Fruit fly (Drosophila melanogaster) whole organism, embryonic: ENCODE results near the gene Mal-B1.

ENCODE experiments used
- Asciz ChIP-seq: fragments of 200-800 bp; sonication (Bioruptor generic); optimal IDR thresholded peaks from 2 replicates; lab custom pipeline; 2017; ENCODE audit warnings: missing biosample characterization, mild to moderate bottlenecking, missing genetic modification characterization, missing genetic modification reagents
- CG10267 ChIP-seq: fragments of 200-800 bp; sonication (Bioruptor generic); optimal IDR thresholded peaks from 2 replicates; lab custom pipeline; 2018; ENCODE audit warnings: missing biosample characterization, mild to moderate bottlenecking, missing genetic modification characterization, moderate library complexity
- CG11093 ChIP-seq: fragments of 200-800 bp; sonication (Bioruptor generic); IDR thresholded peaks from 3 replicates; pipeline ENCODE4 v1.3.6; 2022; ENCODE audit warnings: missing biosample characterization, missing genetic modification characterization
- CG13775 ChIP-seq: fragments of 200-800 bp; sonication (Bioruptor generic); optimal IDR thresholded peaks from 3 replicates; lab custom pipeline; 2017; ENCODE audit warnings: missing biosample characterization, mild to moderate bottlenecking, missing genetic modification characterization
- CG14014 ChIP-seq: fragments of 200-800 bp; sonication (Bioruptor generic); IDR thresholded peaks from 2 replicates; pipeline ENCODE4 v1.3.6; 2022; ENCODE audit warnings: missing biosample characterization, missing genetic modification characterization
- CG14965 ChIP-seq: fragments of 200-800 bp; sonication (Bioruptor generic); optimal IDR thresholded peaks from 2 replicates; lab custom pipeline; 2016; ENCODE audit warnings: missing biosample characterization, missing genetic modification characterization, borderline replicate concordance
- CG15011 ChIP-seq: fragments of 200-800 bp; sonication (Bioruptor generic); optimal IDR thresholded peaks from 3 replicates; lab custom pipeline; 2018; ENCODE audit warnings: missing biosample characterization, mild to moderate bottlenecking, missing genetic modification characterization
- CG15601 ChIP-seq: fragments of 200-800 bp; sonication (Bioruptor generic); optimal IDR thresholded peaks from 3 replicates; lab custom pipeline; 2019; ENCODE audit warnings: missing biosample characterization, mild to moderate bottlenecking, missing genetic modification characterization, moderate library complexity
- CG15696 ChIP-seq: fragments of 200-800 bp; sonication (Bioruptor generic); optimal IDR thresholded peaks from 2 replicates; lab custom pipeline; 2019; ENCODE audit warnings: missing biosample characterization, mild to moderate bottlenecking, missing genetic modification characterization, moderate library complexity
- CG18599 ChIP-seq: fragments of 200-800 bp; sonication (Bioruptor generic); optimal IDR thresholded peaks from 3 replicates; lab custom pipeline; 2017; ENCODE audit warnings: missing biosample characterization, missing genetic modification characterization, mild to moderate bottlenecking, moderate library complexity, missing genetic modification reagents
- CG2889 ChIP-seq: fragments of 200-800 bp; sonication (Bioruptor generic); IDR thresholded peaks from 3 replicates; pipeline ENCODE4 v1.3.6; 2022; ENCODE audit warnings: missing biosample characterization, missing genetic modification characterization
- CG30403 ChIP-seq: fragments of 200-800 bp; sonication (Bioruptor generic); optimal IDR thresholded peaks from 3 replicates; lab custom pipeline; 2016; ENCODE audit warnings: missing biosample characterization, missing genetic modification characterization
- CG3065 ChIP-seq: fragments of 200-800 bp; sonication (Bioruptor generic); optimal IDR thresholded peaks from 2 replicates; lab custom pipeline; 2016; ENCODE audit warnings: missing biosample characterization, missing genetic modification characterization
- CG34224 ChIP-seq: fragments of 200-800 bp; sonication (Bioruptor generic); IDR thresholded peaks from 3 replicates; pipeline ENCODE4 v1.3.6; 2022; ENCODE audit warnings: missing biosample characterization, missing genetic modification characterization; ENCODE audit not compliant: partially characterized antibody
- CG4360 ChIP-seq: fragments of 200-800 bp; sonication (Bioruptor generic); IDR thresholded peaks from 2 replicates; pipeline ENCODE4 v1.3.6; 2022; ENCODE audit warnings: missing biosample characterization, missing genetic modification characterization
- CG4404 ChIP-seq: fragments of 200-800 bp; sonication (Bioruptor generic); IDR thresholded peaks from 2 replicates; pipeline ENCODE4 v1.3.6; 2022; ENCODE audit warnings: missing biosample characterization, missing genetic modification characterization
- CG4820 ChIP-seq: fragments of 200-800 bp; sonication (Bioruptor generic); optimal IDR thresholded peaks from 3 replicates; lab custom pipeline; 2016; ENCODE audit warnings: missing biosample characterization, missing genetic modification characterization
- CG6689 ChIP-seq: fragments of 200-800 bp; sonication (Bioruptor generic); IDR thresholded peaks from 2 replicates; pipeline ENCODE4 v1.3.6; 2022; ENCODE audit warnings: missing biosample characterization, missing genetic modification characterization
- CG8924 ChIP-seq: fragments of 200-800 bp; optimal IDR thresholded peaks from 3 replicates; lab custom pipeline; 2019; ENCODE audit warnings: missing biosample characterization, mild to moderate bottlenecking, missing genetic modification characterization, moderate library complexity
- CG9932 ChIP-seq: fragments of 200-800 bp; sonication (Bioruptor generic); IDR thresholded peaks from 2 replicates; pipeline ENCODE4 v1.3.6; 2022; ENCODE audit warnings: missing biosample characterization, missing genetic modification characterization
- D ChIP-seq, 2 experiments: fragments of 200-800 bp in 1 of 2; fragments of >200 bp in 1 of 2; sonication (Bioruptor generic) in 1 of 2; optimal IDR thresholded peaks; 2 replicates in 1 of 2; 3 replicates in 1 of 2; lab custom pipeline; 2017; ENCODE audit warnings: mild to moderate bottlenecking in 1 of 2, missing biosample characterization in 1 of 2, missing genetic modification characterization in 1 of 2, missing genetic modification reagents in 1 of 2
- Dip2 ChIP-seq: fragments of 200-800 bp; sonication (Bioruptor generic); IDR thresholded peaks from 2 replicates; pipeline ENCODE4 v1.3.6; 2022; ENCODE audit warnings: missing biosample characterization, missing genetic modification characterization
- Dip3 ChIP-seq: fragments of 200-800 bp; sonication (Bioruptor generic); optimal IDR thresholded peaks from 3 replicates; lab custom pipeline; 2016; ENCODE audit warnings: missing biosample characterization, missing genetic modification characterization
- Doc2 ChIP-seq: fragments of 200-800 bp; sonication (Bioruptor generic); IDR thresholded peaks from 2 replicates; pipeline ENCODE4 v1.3.6; 2022; ENCODE audit warnings: missing biosample characterization, missing genetic modification characterization
- Gug ChIP-seq: fragments of 200-800 bp; sonication (Bioruptor generic); IDR thresholded peaks from 4 replicates; pipeline ENCODE4 v1.3.6; 2022; ENCODE audit warnings: missing biosample characterization, missing genetic modification characterization
- HLH4C ChIP-seq: fragments of 200-800 bp; sonication (Bioruptor generic); IDR thresholded peaks from 3 replicates; pipeline ENCODE4 v1.3.6; 2022; ENCODE audit warnings: missing biosample characterization, missing genetic modification characterization; ENCODE audit not compliant: partially characterized antibody
- PHDP ChIP-seq: fragments of 200-800 bp; sonication (Bioruptor generic); optimal IDR thresholded peaks from 3 replicates; lab custom pipeline; 2018; ENCODE audit warnings: missing biosample characterization, mild to moderate bottlenecking, missing genetic modification characterization, moderate library complexity
- Pdp1 ChIP-seq, 2 experiments: fragments of 200-800 bp; sonication (Bioruptor generic); optimal IDR thresholded peaks; 3 replicates each; lab custom pipeline; 2016; ENCODE audit warnings: missing biosample characterization in 2 of 2, missing genetic modification characterization in 2 of 2, mild to moderate bottlenecking in 1 of 2, moderate library complexity in 1 of 2
- Sin3A ChIP-seq: fragments of >200 bp; optimal IDR thresholded peaks from 2 replicates; lab custom pipeline; 2018
- Sox102F ChIP-seq: fragments of 200-800 bp; sonication (Bioruptor generic); optimal IDR thresholded peaks from 2 replicates; lab custom pipeline; 2018; ENCODE audit warnings: missing biosample characterization, mild to moderate bottlenecking, missing genetic modification characterization, moderate library complexity
- aop ChIP-seq: fragments of 200-800 bp; sonication (Bioruptor generic); IDR thresholded peaks from 2 replicates; pipeline ENCODE4 v1.3.6; 2022; ENCODE audit warnings: missing biosample characterization, missing genetic modification characterization
- ap ChIP-seq: fragments of 200-800 bp; sonication (Bioruptor generic); IDR thresholded peaks from 2 replicates; pipeline ENCODE4 v1.3.6; 2022; ENCODE audit warnings: missing biosample characterization, missing genetic modification characterization
- bab2 ChIP-seq: fragments of 200-800 bp; sonication (Bioruptor generic); optimal IDR thresholded peaks from 2 replicates; lab custom pipeline; 2016; ENCODE audit warnings: missing biosample characterization, missing genetic modification characterization
- br ChIP-seq: fragments of >200 bp; optimal IDR thresholded peaks from 2 replicates; lab custom pipeline; 2017
- btn ChIP-seq: fragments of 200-800 bp; sonication (Bioruptor generic); optimal IDR thresholded peaks from 2 replicates; lab custom pipeline; 2016; ENCODE audit warnings: missing biosample characterization, missing genetic modification characterization
- caup ChIP-seq: fragments of 200-800 bp; sonication (Bioruptor generic); optimal IDR thresholded peaks from 3 replicates; lab custom pipeline; 2017; ENCODE audit warnings: missing biosample characterization, mild to moderate bottlenecking, missing genetic modification characterization, moderate library complexity; ENCODE audit not compliant: severe bottlenecking
- chn ChIP-seq: fragments of 200-800 bp; sonication (Bioruptor generic); optimal IDR thresholded peaks from 2 replicates; lab custom pipeline; 2016; ENCODE audit warnings: missing biosample characterization, missing genetic modification characterization
- crol ChIP-seq: fragments of 200-800 bp; sonication (Bioruptor generic); IDR thresholded peaks from 2 replicates; pipeline ENCODE4 v1.3.6; 2022; ENCODE audit warnings: missing biosample characterization, missing genetic modification characterization
- dmrt11E ChIP-seq: fragments of 200-800 bp; sonication (Bioruptor generic); optimal IDR thresholded peaks from 3 replicates; lab custom pipeline; 2018; ENCODE audit warnings: missing biosample characterization, mild to moderate bottlenecking, missing genetic modification characterization, moderate library complexity
- fd96Cb ChIP-seq: fragments of 200-800 bp; sonication (Bioruptor generic); optimal IDR thresholded peaks from 2 replicates; lab custom pipeline; 2018; ENCODE audit warnings: missing biosample characterization, mild to moderate bottlenecking, missing genetic modification characterization, moderate library complexity
- fru ChIP-seq: fragments of >200 bp; optimal IDR thresholded peaks from 2 replicates; lab custom pipeline; 2017
- grn ChIP-seq: fragments of 200-800 bp; sonication (Bioruptor generic); optimal IDR thresholded peaks from 3 replicates; lab custom pipeline; 2017; ENCODE audit warnings: missing biosample characterization, missing genetic modification characterization
- gsb-n ChIP-seq: fragments of 200-800 bp; sonication (Bioruptor generic); optimal IDR thresholded peaks from 3 replicates; lab custom pipeline; 2018; ENCODE audit warnings: missing biosample characterization, mild to moderate bottlenecking, missing genetic modification characterization
- jigr1 ChIP-seq: fragments of 200-800 bp; sonication (Bioruptor generic); IDR thresholded peaks from 3 replicates; pipeline ENCODE4 v1.3.6; 2022; ENCODE audit warnings: missing biosample characterization, missing genetic modification characterization
- maf-S ChIP-seq: fragments of 200-800 bp; sonication (Bioruptor generic); optimal IDR thresholded peaks from 2 replicates; lab custom pipeline; 2016; ENCODE audit warnings: missing biosample characterization, missing genetic modification characterization
- pzg ChIP-seq: fragments of 200-800 bp; sonication (Bioruptor generic); optimal IDR thresholded peaks from 3 replicates; lab custom pipeline; 2018; ENCODE audit warnings: missing biosample characterization, mild to moderate bottlenecking, missing genetic modification characterization, moderate library complexity
- sug ChIP-seq: fragments of 200-800 bp; optimal IDR thresholded peaks from 2 replicates; lab custom pipeline; 2019; ENCODE audit warnings: missing biosample characterization, mild to moderate bottlenecking, missing genetic modification characterization, moderate library complexity
- tll ChIP-seq, 2 experiments: fragments of 200-800 bp in 1 of 2; fragments of >200 bp in 1 of 2; sonication (Bioruptor generic) in 1 of 2; optimal IDR thresholded peaks; 2 replicates each; lab custom pipeline; 2017 to 2019; ENCODE audit warnings: missing biosample characterization in 2 of 2, missing genetic modification characterization in 2 of 2, mild to moderate bottlenecking in 1 of 2, moderate library complexity in 1 of 2
- wor ChIP-seq: fragments of 200-800 bp; sonication (Bioruptor generic); IDR thresholded peaks from 2 replicates; pipeline ENCODE4 v1.3.6; 2022; ENCODE audit warnings: missing biosample characterization, missing genetic modification characterization

The Mal-B1 gene

DNA sequence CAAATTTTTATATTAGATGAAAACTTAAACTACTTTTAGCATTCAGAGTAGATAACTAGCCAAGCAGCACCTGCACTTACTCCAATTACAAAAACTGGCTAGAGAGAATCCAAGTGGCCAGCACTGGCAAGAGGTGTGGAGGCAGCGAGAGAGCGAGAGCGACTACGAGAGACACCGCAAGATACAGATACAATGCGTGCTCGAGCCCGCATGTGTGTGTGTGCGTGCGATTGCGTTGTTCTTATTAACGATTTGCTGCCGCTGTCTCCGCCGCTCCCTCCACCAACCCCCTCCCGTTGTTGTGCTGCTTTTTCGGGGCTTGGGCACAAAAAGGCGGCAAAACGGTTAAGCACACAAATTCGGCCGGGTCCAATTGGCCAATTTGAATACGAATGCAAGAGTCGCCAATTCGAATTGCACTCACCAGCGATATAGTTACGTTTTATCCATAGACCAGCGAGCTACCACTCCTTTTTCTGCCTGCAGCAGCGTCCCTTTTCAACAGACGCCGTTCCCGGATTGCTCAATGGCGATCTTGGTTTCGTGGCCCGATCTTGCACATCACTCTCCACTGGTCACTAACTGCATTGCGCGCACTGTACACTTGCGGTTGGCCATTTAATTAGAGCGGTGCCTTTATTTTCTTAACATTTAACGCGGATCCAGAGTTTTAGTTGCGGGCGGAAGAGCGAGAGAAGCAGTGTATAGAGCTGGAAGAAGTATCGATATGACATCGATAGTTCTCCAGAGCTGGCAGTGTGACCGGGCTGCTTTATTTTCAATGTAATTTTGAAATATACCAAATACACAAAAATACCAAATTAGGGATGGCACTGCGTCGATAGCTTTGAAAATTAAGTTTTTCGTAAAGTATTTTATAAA is 38.1 kb upstream of the Mal-B1 start, which contains the start of gene crol (continued):
- peak; percentile 28 for TF ChIP-seq sug (tag; lab: Kevin White, UChicago)
- TF ChIP-seq pzg (GFP tag; lab: Kevin White, UChicago), result peak; percentile 81
- peak; percentile 15 for TF ChIP-seq CG13775 (GFP tag; lab: Kevin White, UChicago)
- peak; percentile 100 for TF ChIP-seq crol (GFP tag; lab: Robert Waterston, UW)
- TF ChIP-seq bab2 (GFP tag; lab: Kevin White, UChicago), result no peak
- peak; percentile 80 for TF ChIP-seq HLH4C (GFP tag; lab: Robert Waterston, UW)
- TF ChIP-seq CG10267 (tag; lab: Kevin White, UChicago), result peak; percentile 48
- TF ChIP-seq Gug (GFP tag; lab: Robert Waterston, UW), result peak; percentile 13; the same call in 1 of the 4 replicates
- TF ChIP-seq caup, result no peak
- TF ChIP-seq CG34224 (GFP tag; lab: Robert Waterston, UW), result peak; percentile 88
- TF ChIP-seq CG4360 (GFP tag; lab: Robert Waterston, UW), result no peak
- no peak for TF ChIP-seq grn (GFP tag; lab: Kevin White, UChicago)
- TF ChIP-seq CG4404 (GFP tag; lab: Robert Waterston, UW), result no peak
- no peak for TF ChIP-seq Doc2 (GFP tag; lab: Robert Waterston, UW)
- TF ChIP-seq D (optimal IDR thresholded peaks at IDR 0.05; lab: Kevin White, UChicago), result peak; percentile 61
- no peak for TF ChIP-seq D (GFP tag; optimal IDR thresholded peaks at IDR 0.05; lab: Kevin White, UChicago)
- no peak for TF ChIP-seq CG11093
- peak in 1 of 2 experiments; percentile 44 for TF ChIP-seq Pdp1 (GFP tag; optimal IDR thresholded peaks at IDR 0.05; lab: Kevin White, UChicago)
- TF ChIP-seq maf-S (GFP tag; lab: Kevin White, UChicago), result no peak
- TF ChIP-seq aop (GFP tag; lab: Robert Waterston, UW), result peak; percentile 38; the same call in 1 of the 2 replicates
- 0 out of 2 replicates have a peak, but pooled peaks have one; percentile 8 for TF ChIP-seq CG6689 (GFP tag; lab: Robert Waterston, UW)
- TF ChIP-seq wor (GFP tag; lab: Robert Waterston, UW), result no peak
- no peak for TF ChIP-seq CG15011 (GFP tag; lab: Kevin White, UChicago)
- TF ChIP-seq CG14965 (GFP tag; lab: Kevin White, UChicago), result no peak
- peak; percentile 63 for TF ChIP-seq Sin3A (lab: Kevin White, UChicago)
- TF ChIP-seq CG3065, result no peak
- TF ChIP-seq PHDP (tag; lab: Kevin White, UChicago), result no peak
- peak; percentile 17 for TF ChIP-seq CG15696
- TF ChIP-seq btn (GFP tag; lab: Kevin White, UChicago), result no peak
- TF ChIP-seq ap (GFP tag; lab: Robert Waterston, UW), result no peak
- no peak for TF ChIP-seq CG2889
- TF ChIP-seq fd96Cb, result no peak
- TF ChIP-seq tll (GFP tag; optimal IDR thresholded peaks at IDR 0.05; lab: Kevin White, UChicago), result no peak
- TF ChIP-seq CG8924 (tag; lab: Kevin White, UChicago), result peak; percentile 42
- no peak for TF ChIP-seq CG14014 (GFP tag; lab: Robert Waterston, UW)
- TF ChIP-seq fru, result no peak
- TF ChIP-seq Dip2 (GFP tag; lab: Robert Waterston, UW), result no peak
- TF ChIP-seq dmrt11E (tag; lab: Kevin White, UChicago), result no peak
- TF ChIP-seq Dip3, result no peak
- TF ChIP-seq Sox102F (GFP tag; lab: Kevin White, UChicago), result peak; percentile 7
- no peak for TF ChIP-seq chn (GFP tag; lab: Kevin White, UChicago)
- peak; percentile 59 for TF ChIP-seq CG9932 (GFP tag; lab: Robert Waterston, UW)
- TF ChIP-seq CG4820, result no peak
- TF ChIP-seq Asciz (GFP tag; lab: Kevin White, UChicago), result no peak
- TF ChIP-seq CG30403 (GFP tag; lab: Kevin White, UChicago), result peak; percentile 10
- peak; percentile 32 for TF ChIP-seq CG15601 (tag; lab: Kevin White, UChicago)
- no peak for TF ChIP-seq gsb-n
- TF ChIP-seq CG18599, result no peak
- no peak; the same call in 2 of the 3 replicates for TF ChIP-seq jigr1 (GFP tag; lab: Robert Waterston, UW)
- TF ChIP-seq br (lab: Kevin White, UChicago), result no peak
